Worm (Caenorhabditis elegans) whole organism, young adult: ENCODE data around the gene snt-7.

Experiments
- C17E4.6 ChIP-seq: fragments of 200-800 bp; sonication (Bioruptor generic); IDR thresholded peaks from 2 replicates; pipeline ENCODE4 v1.3.6; 2022; ENCODE audit warnings: missing genetic modification reagents, missing genetic modification characterization, missing compliant biosample characterization
- F10E7.11 ChIP-seq: sonication (generic microtip); optimal IDR thresholded peaks from 2 replicates; lab custom pipeline; 2017; ENCODE audit warnings: mild to moderate bottlenecking, missing genetic modification characterization, moderate library complexity, missing compliant biosample characterization
- F39B2.1 ChIP-seq: fragments of 200-800 bp; sonication (Bioruptor generic); IDR thresholded peaks from 2 replicates; pipeline ENCODE4 v1.3.6; 2022; ENCODE audit warnings: missing genetic modification reagents, missing genetic modification characterization, missing compliant biosample characterization
- F52B5.7 ChIP-seq: sonication (generic microtip); optimal IDR thresholded peaks from 2 replicates; lab custom pipeline; 2016; ENCODE audit warnings: mild to moderate bottlenecking, missing genetic modification characterization, missing compliant biosample characterization
- K12H6.12 ChIP-seq: fragments of 200-800 bp; sonication (Bioruptor generic); optimal IDR thresholded peaks from 2 replicates; lab custom pipeline; 2018; ENCODE audit warnings: mild to moderate bottlenecking, missing genetic modification characterization, missing compliant biosample characterization
- T07F8.4 ChIP-seq: sonication (generic microtip); optimal IDR thresholded peaks from 2 replicates; lab custom pipeline; 2016; ENCODE audit warnings: mild to moderate bottlenecking, missing genetic modification characterization, moderate library complexity, missing compliant biosample characterization
- Y67H2A.10 ChIP-seq: fragments of 200-800 bp; sonication (Bioruptor generic); conservative IDR thresholded peaks from 2 replicates; pipeline ENCODE4 v1.3.6; 2022; ENCODE audit warnings: missing genetic modification reagents, missing genetic modification characterization, missing compliant biosample characterization
- Y79H2A.3 ChIP-seq: fragments of 200-800 bp; sonication (Bioruptor generic); conservative IDR thresholded peaks from 2 replicates; pipeline ENCODE4 v1.3.6; 2022; ENCODE audit warnings: missing genetic modification reagents, missing genetic modification characterization, missing compliant biosample characterization
- attf-3 ChIP-seq: fragments of 200-800 bp; sonication (Bioruptor generic); conservative IDR thresholded peaks from 2 replicates; pipeline ENCODE4 v1.3.6; 2022; ENCODE audit warnings: missing genetic modification reagents, missing genetic modification characterization, missing compliant biosample characterization
- attf-5 ChIP-seq: fragments of 200-800 bp; sonication (Bioruptor generic); optimal IDR thresholded peaks from 2 replicates; lab custom pipeline; 2018; ENCODE audit warnings: mild to moderate bottlenecking, missing genetic modification characterization, missing compliant biosample characterization
- bed-1 ChIP-seq: fragments of 200-800 bp; sonication (Bioruptor generic); IDR thresholded peaks from 2 replicates; pipeline ENCODE4 v1.3.6; 2022; ENCODE audit warnings: missing genetic modification reagents, missing genetic modification characterization, missing compliant biosample characterization
- ccch-3 ChIP-seq: fragments of 200-800 bp; sonication (Bioruptor generic); optimal IDR thresholded peaks from 2 replicates; lab custom pipeline; 2018; ENCODE audit warnings: mild to moderate bottlenecking, missing genetic modification characterization, missing compliant biosample characterization
- ceh-40 ChIP-seq: fragments of 200-800 bp; sonication (Bioruptor generic); IDR thresholded peaks from 2 replicates; pipeline ENCODE4 v1.3.6; 2022; ENCODE audit warnings: missing genetic modification characterization, missing compliant biosample characterization
- ceh-79 ChIP-seq: sonication (generic microtip); optimal IDR thresholded peaks from 2 replicates; lab custom pipeline; 2017; ENCODE audit warnings: mild to moderate bottlenecking, missing genetic modification characterization, missing compliant biosample characterization
- die-1 ChIP-seq: sonication (generic microtip); optimal IDR thresholded peaks from 2 replicates; lab custom pipeline; 2016; ENCODE audit warnings: missing genotype, mild to moderate bottlenecking, missing genetic modification characterization, missing compliant biosample characterization
- dpff-1 ChIP-seq: sonication (generic microtip); optimal IDR thresholded peaks from 2 replicates; lab custom pipeline; 2017; ENCODE audit warnings: mild to moderate bottlenecking, missing genetic modification characterization, missing compliant biosample characterization
- gei-17 ChIP-seq: fragments of 200-800 bp; sonication (Bioruptor generic); optimal IDR thresholded peaks from 2 replicates; lab custom pipeline; 2018; ENCODE audit warnings: mild to moderate bottlenecking, missing genetic modification characterization, missing compliant biosample characterization
- him-1 ChIP-seq: sonication (generic microtip); optimal IDR thresholded peaks from 2 replicates; lab custom pipeline; 2016; ENCODE audit warnings: missing genotype, missing genetic modification reagents, missing genetic modification characterization, missing compliant biosample characterization
- hrde-1 ChIP-seq: sonication (generic microtip); optimal IDR thresholded peaks from 2 replicates; lab custom pipeline; 2016; ENCODE audit warnings: missing genetic modification characterization, mild to moderate bottlenecking, missing compliant biosample characterization, moderate library complexity, missing genotype, missing genetic modification reagents, borderline replicate concordance
- hsf-1 ChIP-seq: fragments of 200-800 bp; sonication (Bioruptor generic); IDR thresholded peaks from 2 replicates; pipeline ENCODE4 v1.3.6; 2022; ENCODE audit warnings: missing genetic modification reagents, missing genetic modification characterization, missing compliant biosample characterization
- let-607 ChIP-seq, 2 experiments: fragments of 200-800 bp in 1 of 2; sonication (Bioruptor generic) in 1 of 2; sonication (generic microtip) in 1 of 2; optimal IDR thresholded peaks; 2 replicates each; lab custom pipeline; 2016 to 2018; ENCODE audit warnings: mild to moderate bottlenecking in 2 of 2, missing compliant biosample characterization in 2 of 2, missing genetic modification characterization in 2 of 2, moderate library complexity in 2 of 2, missing genotype in 1 of 2
- lin-35 ChIP-seq, 3 experiments: fragments of 150-350 bp in 2 of 3; sonication (generic microtip) in 1 of 3; optimal IDR thresholded peaks; 2 replicates each; lab custom pipeline; 2014 to 2018; ENCODE audit warnings: missing biosample characterization in 3 of 3, missing genetic modification characterization in 3 of 3, missing genetic modification reagents in 3 of 3
- lsy-27 ChIP-seq: sonication (generic microtip); optimal IDR thresholded peaks from 2 replicates; lab custom pipeline; 2017; ENCODE audit warnings: missing genetic modification characterization, mild to moderate bottlenecking, missing compliant biosample characterization, antibody characterized with exemption, missing genotype, borderline replicate concordance; ENCODE audit not compliant: insufficient read depth
- mcd-1 ChIP-seq: fragments of 200-800 bp; sonication (Bioruptor generic); IDR thresholded peaks from 2 replicates; pipeline ENCODE4 v1.3.6; 2022; ENCODE audit warnings: missing genetic modification reagents, missing genetic modification characterization, missing compliant biosample characterization
- nfya-1 ChIP-seq: sonication (generic microtip); optimal IDR thresholded peaks from 2 replicates; lab custom pipeline; 2017; ENCODE audit warnings: antibody characterized with exemption, missing compliant biosample characterization, missing genetic modification characterization, borderline replicate concordance; ENCODE audit not compliant: insufficient read depth
- nhr-120 ChIP-seq: fragments of 200-800 bp; sonication (Bioruptor generic); IDR thresholded peaks from 2 replicates; pipeline ENCODE4 v1.3.6; 2022; ENCODE audit warnings: missing genetic modification characterization, missing compliant biosample characterization
- nhr-179 ChIP-seq: sonication (generic microtip); optimal IDR thresholded peaks from 2 replicates; lab custom pipeline; 2016; ENCODE audit warnings: mild to moderate bottlenecking, missing genetic modification characterization, missing compliant biosample characterization
- nhr-80 ChIP-seq: sonication (generic microtip); optimal IDR thresholded peaks from 2 replicates; lab custom pipeline; 2016; ENCODE audit warnings: missing genetic modification characterization, missing compliant biosample characterization
- nhr-90 ChIP-seq: sonication (generic microtip); optimal IDR thresholded peaks from 2 replicates; lab custom pipeline; 2016; ENCODE audit warnings: missing genotype, mild to moderate bottlenecking, missing genetic modification characterization, missing compliant biosample characterization
- pha-4 ChIP-seq: fragments of 150-350 bp; sonication (generic microtip); optimal IDR thresholded peaks from 2 replicates; lab custom pipeline; 2014; ENCODE audit warnings: missing biosample characterization, missing genetic modification reagents, missing genetic modification characterization
- rec-8 ChIP-seq, 2 experiments: sonication (generic microtip); optimal IDR thresholded peaks; 2 replicates each; lab custom pipeline; 2016; ENCODE audit warnings: mild to moderate bottlenecking in 2 of 2, missing genetic modification characterization in 2 of 2, missing genetic modification reagents in 2 of 2, missing genotype in 2 of 2, missing biosample characterization in 1 of 2, missing compliant biosample characterization in 1 of 2, moderate library complexity in 1 of 2
- snpc-1.3 ChIP-seq: sonication (generic microtip); optimal IDR thresholded peaks from 2 replicates; lab custom pipeline; 2017; ENCODE audit warnings: missing genetic modification characterization, mild to moderate bottlenecking, missing compliant biosample characterization, antibody characterized with exemption, moderate library complexity, missing genotype, missing genetic modification reagents; ENCODE audit not compliant: insufficient read depth
- snpc-3.4 ChIP-seq: sonication (generic microtip); optimal IDR thresholded peaks from 2 replicates; lab custom pipeline; 2017; ENCODE audit warnings: missing genetic modification characterization, mild to moderate bottlenecking, missing compliant biosample characterization, antibody characterized with exemption, moderate library complexity, missing genotype, missing genetic modification reagents
- somi-1 ChIP-seq: fragments of 200-800 bp; sonication (Bioruptor generic); optimal IDR thresholded peaks from 2 replicates; lab custom pipeline; 2018; ENCODE audit warnings: mild to moderate bottlenecking, missing genetic modification characterization, missing compliant biosample characterization
- unc-130 ChIP-seq: sonication (generic microtip); optimal IDR thresholded peaks from 2 replicates; lab custom pipeline; 2016; ENCODE audit warnings: missing genetic modification reagents, missing genetic modification characterization, missing compliant biosample characterization
- ztf-28 ChIP-seq: fragments of 200-800 bp; sonication (Bioruptor generic); IDR thresholded peaks from 2 replicates; pipeline ENCODE4 v1.3.6; 2022; ENCODE audit warnings: missing genetic modification reagents, missing genetic modification characterization, missing compliant biosample characterization
- ztf-6 ChIP-seq: fragments of 200-800 bp; sonication (Bioruptor generic); IDR thresholded peaks from 2 replicates; pipeline ENCODE4 v1.3.6; 2022; ENCODE audit warnings: missing genetic modification reagents, missing genetic modification characterization, missing compliant biosample characterization

The snt-7 gene

DNA sequence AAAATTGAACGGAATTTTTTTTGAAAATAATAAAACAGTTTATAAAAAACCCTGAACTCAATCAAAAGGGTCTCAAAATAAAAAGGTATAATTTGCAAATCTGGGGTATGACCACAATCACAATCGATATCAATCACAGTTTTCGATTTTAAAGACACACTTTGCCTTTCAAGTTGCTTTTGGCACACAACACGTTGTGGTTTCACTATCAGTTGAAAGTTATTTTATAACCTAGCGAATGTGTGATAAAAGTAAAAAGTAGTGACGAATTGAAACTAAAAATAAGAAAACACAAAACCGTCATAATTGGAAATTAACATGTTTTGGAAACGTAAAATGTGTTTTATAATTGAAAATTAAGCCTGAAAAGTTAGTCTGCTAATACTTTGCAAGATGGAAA, 31.3 kb downstream of the snt-7 start:
- TF ChIP-seq nhr-90 (tag; lab: Kevin White, UChicago): no peak
- peak; percentile 80 for TF ChIP-seq nhr-80 (tag; lab: Kevin White, UChicago)
- no peak for TF ChIP-seq hsf-1 (GFP tag; lab: Robert Waterston, UW)

- TF ChIP-seq gei-17 (GFP tag; lab: Kevin White, UChicago): no peak
- no peak for TF ChIP-seq ztf-6
- TF ChIP-seq attf-3: no peak
- TF ChIP-seq die-1 (tag; lab: Kevin White, UChicago): no peak
- TF ChIP-seq T07F8.4 (tag; lab: Kevin White, UChicago): no peak
- no peak for TF ChIP-seq dpff-1
- TF ChIP-seq lin-35 (GFP tag; optimal IDR thresholded peaks at IDR 0.05; lab: Kevin White, UChicago): no peak
- TF ChIP-seq somi-1: no peak
- TF ChIP-seq pha-4: no peak
- no peak for TF ChIP-seq ztf-28
- no peak for TF ChIP-seq let-607 (tag; optimal IDR thresholded peaks at IDR 0.05; lab: Kevin White, UChicago)
- TF ChIP-seq K12H6.12 (tag; lab: Kevin White, UChicago): no peak
- no peak for TF ChIP-seq snpc-1.3 (tag; lab: Kevin White, UChicago)
- TF ChIP-seq C17E4.6 (GFP tag; lab: Robert Waterston, UW): no peak
Observed at ce11 chrX:15166122-15166521, 32.8 kb downstream of the snt-7 start, which contains the start of gene T10B10.8. T10B10.8 (minus strand) TSS chrX:15166222.

- TF ChIP-seq nhr-120 (no peak), him-1 (tag; lab: Kevin White, UChicago) (no peak), hrde-1 (no peak), nfya-1 (no peak), rec-8 (tag; optimal IDR thresholded peaks at IDR 0.05; lab: Kevin White, UChicago) (no peak), gei-17 (GFP tag; lab: Kevin White, UChicago) (no peak), Y67H2A.10 (no peak), snpc-3.4 (tag; lab: Kevin White, UChicago) (no peak), dpff-1 (no peak), lsy-27 (tag; lab: Kevin White, UChicago) (no peak), nhr-179 (tag; lab: Kevin White, UChicago) (no peak), lin-35 (GFP tag; optimal IDR thresholded peaks at IDR 0.05; lab: Kevin White, UChicago) (no peak), unc-130 (no peak)
- TF ChIP-seq, all 124 proteins: peak for 0
Observed at ce11 chrX:15164108-15164507, 34.8 kb downstream of the snt-7 start, which contains the start of gene T10B10.9. T10B10.9 (plus strand) TSS chrX:15164408.

DNA sequence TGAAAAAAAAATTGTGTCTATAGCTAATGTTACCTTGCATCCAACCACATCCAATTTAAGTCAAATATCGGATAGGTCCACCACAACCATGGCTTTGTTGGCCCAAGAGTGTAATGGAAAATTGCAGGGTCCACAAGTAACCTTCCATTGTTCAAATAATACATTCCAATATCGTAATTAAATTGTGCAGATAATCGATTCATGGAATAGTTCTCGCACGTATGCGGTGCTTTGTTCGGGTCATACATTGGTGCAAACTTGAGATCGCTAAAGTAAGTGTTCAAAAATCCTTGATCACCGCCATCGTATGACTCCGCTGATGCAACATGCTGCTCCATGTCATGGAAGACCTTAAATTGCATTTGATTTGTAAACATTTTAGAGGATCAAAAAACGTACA, 35.8 kb downstream of the snt-7 start:
- TF ChIP-seq nhr-179 (tag; lab: Kevin White, UChicago) (no peak), ceh-40 (GFP tag; lab: Robert Waterston, UW) (no peak), mcd-1 (GFP tag; lab: Robert Waterston, UW) (no peak), F52B5.7 (tag; lab: Kevin White, UChicago) (no peak), Y79H2A.3 (GFP tag; lab: Robert Waterston, UW) (no peak), attf-5 (GFP tag; lab: Kevin White, UChicago) (no peak), F39B2.1 (no peak), ztf-28 (no peak), F10E7.11 (no peak), ccch-3 (GFP tag; lab: Kevin White, UChicago) (no peak), snpc-1.3 (tag; lab: Kevin White, UChicago) (no peak), bed-1 (no peak), ceh-79 (tag; lab: Kevin White, UChicago) (no peak), somi-1 (no peak)
